Worm (Caenorhabditis elegans) whole organism, young adult: ENCODE data around the gene ZC317.2.

ENCODE experiments used
- B0336.3 ChIP-seq: fragments of 200-800 bp; sonication (Bioruptor generic); IDR thresholded peaks from 2 replicates; pipeline ENCODE4 v1.3.6; 2022; ENCODE audit warnings: missing genetic modification characterization, missing compliant biosample characterization
- C06A6.2 ChIP-seq: fragments of 200-800 bp; sonication (Bioruptor generic); conservative IDR thresholded peaks from 2 replicates; pipeline ENCODE4 v1.3.6; 2022; ENCODE audit warnings: missing genetic modification characterization, missing compliant biosample characterization
- F49E8.2 ChIP-seq: sonication (generic microtip); optimal IDR thresholded peaks from 3 replicates; lab custom pipeline; 2017; ENCODE audit warnings: missing genetic modification characterization, mild to moderate bottlenecking, missing compliant biosample characterization, antibody characterized with exemption, moderate library complexity; ENCODE audit not compliant: insufficient read depth
- F57C9.4 ChIP-seq: sonication (generic microtip); optimal IDR thresholded peaks from 2 replicates; lab custom pipeline; 2017; ENCODE audit warnings: mild to moderate bottlenecking, missing genetic modification characterization, missing compliant biosample characterization
- K11D2.4 ChIP-seq: fragments of 200-800 bp; sonication (Bioruptor generic); IDR thresholded peaks from 2 replicates; pipeline ENCODE4 v1.3.6; 2022; ENCODE audit warnings: missing genetic modification reagents, missing genetic modification characterization, missing compliant biosample characterization
- K12H6.12 ChIP-seq: fragments of 200-800 bp; sonication (Bioruptor generic); optimal IDR thresholded peaks from 2 replicates; lab custom pipeline; 2018; ENCODE audit warnings: mild to moderate bottlenecking, missing genetic modification characterization, missing compliant biosample characterization
- Y53G8AR.9 ChIP-seq: fragments of 200-800 bp; sonication (Bioruptor generic); conservative IDR thresholded peaks from 2 replicates; pipeline ENCODE4 v1.3.6; 2022; ENCODE audit warnings: missing genetic modification reagents, missing genetic modification characterization, missing compliant biosample characterization
- aptf-2 ChIP-seq: fragments of 200-800 bp; sonication (Bioruptor generic); conservative IDR thresholded peaks from 2 replicates; pipeline ENCODE4 v1.3.6; 2022; ENCODE audit warnings: missing genetic modification reagents, missing genetic modification characterization, missing compliant biosample characterization
- aptf-3 ChIP-seq: fragments of 200-800 bp; sonication (Bioruptor generic); IDR thresholded peaks from 2 replicates; pipeline ENCODE4 v1.3.6; 2022; ENCODE audit warnings: missing genetic modification characterization, missing compliant biosample characterization
- atf-7 ChIP-seq: sonication (generic microtip); optimal IDR thresholded peaks from 2 replicates; lab custom pipeline; 2017; ENCODE audit warnings: mild to moderate bottlenecking, missing genetic modification characterization, missing compliant biosample characterization
- cebp-1 ChIP-seq, 2 experiments: fragments of 200-800 bp in 1 of 2; sonication (Bioruptor generic) in 1 of 2; sonication (generic microtip) in 1 of 2; IDR thresholded peaks in 1 of 2; optimal IDR thresholded peaks in 1 of 2; 2 replicates each; pipeline versions ENCODE4 v1.3.6 to Lab custom; 2017 to 2022; ENCODE audit warnings: missing compliant biosample characterization in 2 of 2, missing genetic modification characterization in 2 of 2, mild to moderate bottlenecking in 1 of 2, missing genetic modification reagents in 1 of 2, moderate library complexity in 1 of 2
- ceh-40 ChIP-seq: fragments of 200-800 bp; sonication (Bioruptor generic); IDR thresholded peaks from 2 replicates; pipeline ENCODE4 v1.3.6; 2022; ENCODE audit warnings: missing genetic modification characterization, missing compliant biosample characterization
- ceh-79 ChIP-seq: sonication (generic microtip); optimal IDR thresholded peaks from 2 replicates; lab custom pipeline; 2017; ENCODE audit warnings: mild to moderate bottlenecking, missing genetic modification characterization, missing compliant biosample characterization
- chd-7 ChIP-seq: sonication (generic microtip); optimal IDR thresholded peaks from 2 replicates; lab custom pipeline; 2016; ENCODE audit warnings: mild to moderate bottlenecking, missing genetic modification characterization, moderate library complexity, missing compliant biosample characterization
- efl-1 ChIP-seq: fragments of 150-350 bp; optimal IDR thresholded peaks from 2 replicates; lab custom pipeline; 2014; ENCODE audit warnings: missing biosample characterization, missing genetic modification reagents, missing genetic modification characterization
- gei-17 ChIP-seq: fragments of 200-800 bp; sonication (Bioruptor generic); optimal IDR thresholded peaks from 2 replicates; lab custom pipeline; 2018; ENCODE audit warnings: mild to moderate bottlenecking, missing genetic modification characterization, missing compliant biosample characterization
- hmg-20 ChIP-seq: fragments of 200-800 bp; sonication (Bioruptor generic); IDR thresholded peaks from 2 replicates; pipeline ENCODE4 v1.3.6; 2022; ENCODE audit warnings: missing genetic modification reagents, missing genetic modification characterization, missing compliant biosample characterization
- lin-26 ChIP-seq: fragments of 200-800 bp; sonication (Bioruptor generic); IDR thresholded peaks from 2 replicates; pipeline ENCODE4 v1.3.6; 2022; ENCODE audit warnings: missing genetic modification reagents, missing genetic modification characterization, missing compliant biosample characterization
- lin-40 ChIP-seq: sonication (generic microtip); optimal IDR thresholded peaks from 2 replicates; lab custom pipeline; 2016; ENCODE audit warnings: missing genetic modification characterization, mild to moderate bottlenecking, missing compliant biosample characterization, missing genotype, missing genetic modification reagents
- madf-6 ChIP-seq: fragments of 200-800 bp; sonication (Bioruptor generic); IDR thresholded peaks from 2 replicates; pipeline ENCODE4 v1.3.6; 2022; ENCODE audit warnings: missing genetic modification reagents, missing genetic modification characterization, missing compliant biosample characterization
- madf-8 ChIP-seq: fragments of 200-800 bp; sonication (Bioruptor generic); conservative IDR thresholded peaks from 2 replicates; pipeline ENCODE4 v1.3.6; 2022; ENCODE audit warnings: missing genetic modification reagents, missing genetic modification characterization, missing compliant biosample characterization
- mcd-1 ChIP-seq: fragments of 200-800 bp; sonication (Bioruptor generic); IDR thresholded peaks from 2 replicates; pipeline ENCODE4 v1.3.6; 2022; ENCODE audit warnings: missing genetic modification reagents, missing genetic modification characterization, missing compliant biosample characterization
- mel-28 ChIP-seq: sonication (generic microtip); optimal IDR thresholded peaks from 2 replicates; lab custom pipeline; 2016; ENCODE audit warnings: borderline replicate concordance, mild to moderate bottlenecking, missing genetic modification characterization, missing compliant biosample characterization
- nfyb-1 ChIP-seq: fragments of 200-800 bp; sonication (Bioruptor generic); IDR thresholded peaks from 2 replicates; pipeline ENCODE4 v1.3.6; 2022; ENCODE audit warnings: missing genetic modification reagents, missing genetic modification characterization, missing compliant biosample characterization
- nhr-27 ChIP-seq: fragments of 200-800 bp; sonication (Bioruptor generic); optimal IDR thresholded peaks from 2 replicates; lab custom pipeline; 2018; ENCODE audit warnings: mild to moderate bottlenecking, missing genetic modification characterization, moderate library complexity, missing compliant biosample characterization
- nhr-80 ChIP-seq: sonication (generic microtip); optimal IDR thresholded peaks from 2 replicates; lab custom pipeline; 2016; ENCODE audit warnings: missing genetic modification characterization, missing compliant biosample characterization
- nhr-90 ChIP-seq: sonication (generic microtip); optimal IDR thresholded peaks from 2 replicates; lab custom pipeline; 2016; ENCODE audit warnings: missing genotype, mild to moderate bottlenecking, missing genetic modification characterization, missing compliant biosample characterization
- somi-1 ChIP-seq: fragments of 200-800 bp; sonication (Bioruptor generic); optimal IDR thresholded peaks from 2 replicates; lab custom pipeline; 2018; ENCODE audit warnings: mild to moderate bottlenecking, missing genetic modification characterization, missing compliant biosample characterization
- unc-130 ChIP-seq: sonication (generic microtip); optimal IDR thresholded peaks from 2 replicates; lab custom pipeline; 2016; ENCODE audit warnings: missing genetic modification reagents, missing genetic modification characterization, missing compliant biosample characterization
- ztf-26 ChIP-seq: sonication (generic microtip); optimal IDR thresholded peaks from 2 replicates; lab custom pipeline; 2017; ENCODE audit warnings: missing genetic modification characterization, missing compliant biosample characterization
- ztf-6 ChIP-seq: fragments of 200-800 bp; sonication (Bioruptor generic); IDR thresholded peaks from 2 replicates; pipeline ENCODE4 v1.3.6; 2022; ENCODE audit warnings: missing genetic modification reagents, missing genetic modification characterization, missing compliant biosample characterization

The ZC317.2 gene

DNA sequence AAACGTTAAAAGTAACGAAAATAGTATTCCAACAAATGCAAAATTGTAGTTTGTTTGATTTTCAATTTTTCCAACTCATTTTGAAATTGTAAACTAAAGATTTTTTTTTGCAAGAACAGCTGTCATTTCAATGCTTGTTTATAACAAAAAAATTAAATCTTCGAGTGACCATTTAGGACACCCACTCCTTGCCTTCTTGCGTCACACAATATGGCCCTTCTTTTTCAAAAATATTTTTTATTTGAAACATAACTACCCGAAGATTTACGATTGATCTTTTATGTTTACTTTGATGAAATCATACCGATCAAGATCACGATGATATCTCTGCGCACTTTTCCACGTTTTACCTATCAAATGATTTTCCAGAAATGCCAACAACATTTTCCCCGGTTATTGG is at the start of gene ZC317.2:
Gene ZC317.2, plus strand, starts transcription at position 301 of the 400 bp plus-strand sequence.
- TF ChIP-seq nhr-90 (tag; lab: Kevin White, UChicago) = no peak

DNA sequence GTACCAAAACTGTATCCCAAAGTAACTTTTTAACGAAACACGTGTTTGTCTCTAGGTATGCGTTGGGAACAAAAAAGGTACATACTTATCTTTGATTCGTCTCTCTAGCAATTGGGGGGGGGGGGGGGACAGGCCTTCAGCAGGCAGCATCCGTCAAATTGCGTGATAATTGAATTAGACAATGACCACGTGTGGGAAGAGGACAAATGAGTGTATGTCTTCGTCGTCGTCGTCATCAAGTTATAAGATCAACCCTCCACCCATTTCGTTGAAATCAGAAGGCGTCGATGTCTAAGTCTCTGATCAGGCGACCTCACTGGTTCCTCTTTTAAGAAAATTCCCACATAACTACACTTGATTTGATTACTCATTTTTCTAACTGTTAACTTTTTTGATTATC is 49.2 kb upstream of the ZC317.2 start, which contains the start of gene F08F3.4:
Gene F08F3.4, plus strand, starts transcription at position 277 of the 400 bp plus-strand sequence.
- TF ChIP-seq K12H6.12 (no peak), nhr-80 (no peak), lin-26 (GFP tag; lab: Robert Waterston, UW) (peak; percentile 55; the same call in 1 of the 2 replicates), cebp-1 (GFP tag; IDR thresholded peaks at IDR 0.05; lab: Robert Waterston, UW) (no peak), cebp-1 (tag; optimal IDR thresholded peaks at IDR 0.05; lab: Kevin White, UChicago) (peak; percentile 35), C06A6.2 (GFP tag; lab: Robert Waterston, UW) (peak; percentile 51; the same call in 1 of the 2 replicates), B0336.3 (0 out of 2 replicates have a peak, but pooled peaks have one; percentile 20), ceh-40 (GFP tag; lab: Robert Waterston, UW) (no peak), ztf-26 (tag; lab: Kevin White, UChicago) (peak; percentile 93), Y53G8AR.9 (no peak), somi-1 (GFP tag; lab: Kevin White, UChicago) (peak; percentile 91), nfyb-1 (GFP tag; lab: Robert Waterston, UW) (peak; percentile 46; the same call in 1 of the 2 replicates), chd-7 (tag; lab: Kevin White, UChicago) (peak; percentile 17), K11D2.4 (GFP tag; lab: Robert Waterston, UW) (0 out of 2 replicates have a peak, but pooled peaks have one; percentile 37), mcd-1 (GFP tag; lab: Robert Waterston, UW) (no peak), lin-40 (tag; lab: Kevin White, UChicago) (peak; percentile 25), atf-7 (tag; lab: Kevin White, UChicago) (peak; percentile 5)

DNA sequence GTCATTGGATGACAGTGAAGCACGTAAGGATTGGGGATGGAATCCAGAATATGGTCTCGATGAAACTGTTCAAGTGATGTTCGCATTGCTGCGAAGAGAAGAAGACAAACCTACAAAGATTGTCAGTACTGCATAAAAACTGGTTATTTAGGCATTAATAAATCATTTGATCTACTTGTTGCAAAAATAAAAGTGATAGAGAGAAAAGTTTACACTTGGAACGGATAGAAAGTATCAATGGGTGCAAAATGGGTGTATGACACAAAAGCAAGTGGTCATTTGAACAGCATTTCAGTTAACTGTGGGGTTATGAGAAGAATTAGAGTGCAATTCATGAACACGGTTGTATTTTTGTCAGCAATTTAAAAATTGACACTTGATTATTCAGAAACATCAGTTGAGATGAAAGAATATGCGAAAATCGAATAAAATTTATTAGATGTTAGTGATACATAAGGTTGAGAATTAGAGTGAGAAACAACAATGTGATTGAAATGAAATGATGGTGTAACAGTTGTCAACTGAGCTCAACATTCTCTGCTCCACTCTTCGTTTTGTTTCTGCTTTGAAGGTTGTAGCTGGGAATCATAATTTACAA is 47.0 kb upstream of the ZC317.2 start, which contains the start of gene F08F3.10:
Gene F08F3.10, plus strand, starts transcription at position 548 of the 598 bp plus-strand sequence.
- no peak for TF ChIP-seq unc-130 (GFP tag; lab: Kevin White, UChicago)

DNA sequence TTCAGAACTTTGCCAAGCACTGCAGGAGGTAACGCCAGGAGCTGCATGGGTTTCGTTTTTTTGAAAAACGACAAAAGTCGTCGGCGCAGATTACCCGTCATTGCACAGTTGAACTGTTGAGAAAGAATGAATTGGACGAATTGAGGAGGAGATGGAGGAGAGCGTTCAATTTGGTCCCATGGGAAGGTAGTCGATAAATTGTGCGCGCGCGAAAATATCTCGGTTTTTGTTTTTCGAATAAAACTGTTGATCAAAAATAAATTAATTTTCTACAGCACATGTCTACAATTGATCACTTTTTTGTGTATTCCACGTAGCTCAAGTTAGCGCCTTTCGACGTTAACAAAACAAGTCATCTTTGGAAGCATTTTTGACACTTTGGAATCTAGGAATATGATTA is 40.0 kb upstream of the ZC317.2 start, which contains the start of gene F08F3.6:
Gene F08F3.6, minus strand, starts transcription at position 153 of the 400 bp plus-strand sequence.
- TF ChIP-seq F49E8.2 (tag; lab: Kevin White, UChicago) (no peak), F57C9.4 (tag; lab: Kevin White, UChicago) (no peak), ceh-79 (tag; lab: Kevin White, UChicago) (no peak), hmg-20 (no peak), nhr-27 (tag; lab: Kevin White, UChicago) (no peak), mel-28 (tag; lab: Kevin White, UChicago) (no peak), madf-8 (peak; percentile 36; the same call in 1 of the 2 replicates), madf-6 (GFP tag; lab: Robert Waterston, UW) (peak; percentile 77), ztf-6 (GFP tag; lab: Robert Waterston, UW) (no peak), gei-17 (GFP tag; lab: Kevin White, UChicago) (no peak), chd-7 (tag; lab: Kevin White, UChicago) (no peak), efl-1 (GFP tag; lab: Kevin White, UChicago) (peak; percentile 64), aptf-3 (GFP tag; lab: Robert Waterston, UW) (no peak), aptf-2 (GFP tag; lab: Robert Waterston, UW) (peak; percentile 98)
